Worm (Caenorhabditis elegans) whole organism, late embryonic: ENCODE data around the gene K10H10.7.

Source experiments
- C08G9.2 ChIP-seq: sonication (generic microtip); optimal IDR thresholded peaks from 2 replicates; lab custom pipeline; 2016; ENCODE audit warnings: mild to moderate bottlenecking, missing genetic modification characterization, moderate library complexity, missing compliant biosample characterization
- C38D4.7 ChIP-seq: fragments of 200-800 bp; sonication (Bioruptor generic); optimal IDR thresholded peaks from 2 replicates; lab custom pipeline; 2018; ENCODE audit warnings: mild to moderate bottlenecking, missing genetic modification characterization, moderate library complexity, missing compliant biosample characterization
- F13H6.1 ChIP-seq: sonication (generic microtip); optimal IDR thresholded peaks from 2 replicates; lab custom pipeline; 2016; ENCODE audit warnings: missing genetic modification characterization, missing compliant biosample characterization
- K02D7.2 ChIP-seq: sonication (generic microtip); optimal IDR thresholded peaks from 2 replicates; lab custom pipeline; 2017; ENCODE audit warnings: mild to moderate bottlenecking, missing genetic modification characterization, missing compliant biosample characterization
- K09A11.1 ChIP-seq: sonication (generic microtip); optimal IDR thresholded peaks from 2 replicates; lab custom pipeline; 2017; ENCODE audit warnings: antibody characterized with exemption, mild to moderate bottlenecking, missing genetic modification characterization, missing compliant biosample characterization; ENCODE audit not compliant: insufficient read depth
- Y22D7AL.16 ChIP-seq: sonication (generic microtip); optimal IDR thresholded peaks from 2 replicates; lab custom pipeline; 2016; ENCODE audit warnings: missing genetic modification characterization, missing compliant biosample characterization
- ceh-14 ChIP-seq: sonication (generic microtip); optimal IDR thresholded peaks from 2 replicates; lab custom pipeline; 2016; ENCODE audit warnings: missing genotype, missing genetic modification characterization, missing compliant biosample characterization
- ceh-18 ChIP-seq: sonication (generic microtip); optimal IDR thresholded peaks from 2 replicates; lab custom pipeline; 2016; ENCODE audit warnings: missing genetic modification characterization, missing compliant biosample characterization
- ceh-2 ChIP-seq: sonication (generic microtip); optimal IDR thresholded peaks from 2 replicates; lab custom pipeline; 2016; ENCODE audit warnings: missing genotype, missing genetic modification characterization, missing compliant biosample characterization
- ceh-22 ChIP-seq: sonication (generic microtip); optimal IDR thresholded peaks from 2 replicates; lab custom pipeline; 2017; ENCODE audit warnings: missing biosample characterization, missing genetic modification characterization
- ceh-24 ChIP-seq: sonication (generic microtip); optimal IDR thresholded peaks from 2 replicates; lab custom pipeline; 2016; ENCODE audit warnings: mild to moderate bottlenecking, missing genetic modification characterization, missing compliant biosample characterization
- ceh-30 ChIP-seq: fragments of 150-350 bp; optimal IDR thresholded peaks from 2 replicates; lab custom pipeline; 2014; ENCODE audit warnings: missing biosample characterization, missing genetic modification characterization
- ceh-31 ChIP-seq: sonication (generic microtip); optimal IDR thresholded peaks from 2 replicates; lab custom pipeline; 2016; ENCODE audit warnings: missing genetic modification characterization, missing compliant biosample characterization
- ceh-34 ChIP-seq: sonication (generic microtip); optimal IDR thresholded peaks from 2 replicates; lab custom pipeline; 2016; ENCODE audit warnings: mild to moderate bottlenecking, missing genetic modification characterization, missing compliant biosample characterization
- ceh-48 ChIP-seq: sonication (generic microtip); optimal IDR thresholded peaks from 2 replicates; lab custom pipeline; 2016; ENCODE audit warnings: missing genetic modification characterization, inconsistent platforms, missing compliant biosample characterization
- ceh-6 ChIP-seq: fragments of 200-800 bp; sonication (Bioruptor generic); optimal IDR thresholded peaks from 2 replicates; lab custom pipeline; 2018; ENCODE audit warnings: mild to moderate bottlenecking, missing genetic modification characterization, missing compliant biosample characterization
- che-1 ChIP-seq: sonication (generic microtip); optimal IDR thresholded peaks from 2 replicates; lab custom pipeline; 2016; ENCODE audit warnings: mild to moderate bottlenecking, missing genetic modification characterization, missing compliant biosample characterization
- dve-1 ChIP-seq: sonication (generic microtip); optimal IDR thresholded peaks from 2 replicates; lab custom pipeline; 2017; ENCODE audit warnings: antibody characterized with exemption, mild to moderate bottlenecking, missing genetic modification characterization, missing compliant biosample characterization
- elt-2 ChIP-seq: sonication (generic microtip); optimal IDR thresholded peaks from 2 replicates; lab custom pipeline; 2016; ENCODE audit warnings: missing genetic modification reagents, missing genetic modification characterization, missing compliant biosample characterization
- elt-4 ChIP-seq: sonication (generic microtip); optimal IDR thresholded peaks from 2 replicates; lab custom pipeline; 2016; ENCODE audit warnings: missing genetic modification characterization, missing compliant biosample characterization
- eyg-1 ChIP-seq: sonication (generic microtip); optimal IDR thresholded peaks from 2 replicates; lab custom pipeline; 2016; ENCODE audit warnings: missing genotype, missing genetic modification characterization, missing compliant biosample characterization
- fkh-10 ChIP-seq: fragments of 150-350 bp; optimal IDR thresholded peaks from 2 replicates; lab custom pipeline; 2014; ENCODE audit warnings: missing biosample characterization, missing genetic modification reagents, missing genetic modification characterization
- hlh-13 ChIP-seq: fragments of 200-800 bp; sonication (Bioruptor generic); optimal IDR thresholded peaks from 2 replicates; lab custom pipeline; 2018; ENCODE audit warnings: mild to moderate bottlenecking, missing genetic modification characterization, missing compliant biosample characterization
- hlh-30 ChIP-seq: sonication (generic microtip); optimal IDR thresholded peaks from 2 replicates; lab custom pipeline; 2017; ENCODE audit warnings: antibody characterized with exemption, missing genetic modification characterization, missing compliant biosample characterization; ENCODE audit not compliant: insufficient read depth
- hlh-8 ChIP-seq: sonication (generic microtip); optimal IDR thresholded peaks from 2 replicates; lab custom pipeline; 2016; ENCODE audit warnings: missing genotype, missing genetic modification characterization, missing compliant biosample characterization
- lin-11 ChIP-seq: fragments of 200-800 bp; sonication (Bioruptor generic); optimal IDR thresholded peaks from 2 replicates; lab custom pipeline; 2018; ENCODE audit warnings: mild to moderate bottlenecking, missing genetic modification characterization, missing compliant biosample characterization
- mec-3 ChIP-seq: sonication (generic microtip); optimal IDR thresholded peaks from 2 replicates; lab custom pipeline; 2016; ENCODE audit warnings: borderline replicate concordance, missing genetic modification characterization, missing compliant biosample characterization
- nfya-1 ChIP-seq: sonication (generic microtip); optimal IDR thresholded peaks from 2 replicates; lab custom pipeline; 2017; ENCODE audit warnings: missing genetic modification characterization, mild to moderate bottlenecking, missing compliant biosample characterization, antibody characterized with exemption, moderate library complexity
- nhr-11 ChIP-seq: fragments of 150-350 bp; optimal IDR thresholded peaks from 2 replicates; lab custom pipeline; 2014; ENCODE audit warnings: missing biosample characterization, missing genetic modification characterization
- nhr-232 ChIP-seq: sonication (generic microtip); optimal IDR thresholded peaks from 2 replicates; lab custom pipeline; 2016; ENCODE audit warnings: missing genetic modification characterization, missing compliant biosample characterization
- npax-4 ChIP-seq: sonication (generic microtip); optimal IDR thresholded peaks from 2 replicates; lab custom pipeline; 2016; ENCODE audit warnings: missing genetic modification characterization, missing compliant biosample characterization
- odd-2 ChIP-seq: sonication (generic microtip); optimal IDR thresholded peaks from 2 replicates; lab custom pipeline; 2017; ENCODE audit warnings: antibody characterized with exemption, mild to moderate bottlenecking, missing genetic modification characterization, missing compliant biosample characterization
- pat-9 ChIP-seq: fragments of 200-800 bp; sonication (Bioruptor generic); optimal IDR thresholded peaks from 2 replicates; lab custom pipeline; 2018; ENCODE audit warnings: mild to moderate bottlenecking, missing genetic modification characterization, moderate library complexity, missing compliant biosample characterization
- pax-1 ChIP-seq: fragments of 150-350 bp; optimal IDR thresholded peaks from 2 replicates; lab custom pipeline; 2014; ENCODE audit warnings: missing biosample characterization, missing genetic modification characterization
- pha-4 ChIP-seq: fragments of 150-350 bp; optimal IDR thresholded peaks from 2 replicates; lab custom pipeline; 2018; ENCODE audit warnings: missing biosample characterization, missing genetic modification reagents, missing genetic modification characterization
- pros-1 ChIP-seq: fragments of 150-350 bp; optimal IDR thresholded peaks from 2 replicates; lab custom pipeline; 2014; ENCODE audit warnings: missing biosample characterization, missing genetic modification reagents, missing genetic modification characterization
- sdc-2 ChIP-seq: sonication (generic microtip); optimal IDR thresholded peaks from 2 replicates; lab custom pipeline; 2016; ENCODE audit warnings: missing genotype, missing genetic modification characterization, missing compliant biosample characterization
- sox-4 ChIP-seq: sonication (generic microtip); optimal IDR thresholded peaks from 2 replicates; lab custom pipeline; 2017; ENCODE audit warnings: mild to moderate bottlenecking, missing genetic modification characterization, inconsistent platforms, missing compliant biosample characterization
- syd-9 ChIP-seq: sonication (generic microtip); optimal IDR thresholded peaks from 2 replicates; lab custom pipeline; 2016; ENCODE audit warnings: mild to moderate bottlenecking, missing genetic modification characterization, moderate library complexity, missing compliant biosample characterization
- tbx-2 ChIP-seq: sonication (generic microtip); optimal IDR thresholded peaks from 2 replicates; lab custom pipeline; 2016; ENCODE audit warnings: missing genetic modification characterization, missing compliant biosample characterization
- tbx-7 ChIP-seq: sonication (generic microtip); optimal IDR thresholded peaks from 2 replicates; lab custom pipeline; 2016; ENCODE audit warnings: missing genotype, missing genetic modification characterization, missing compliant biosample characterization
- unc-86 ChIP-seq: sonication (generic microtip); optimal IDR thresholded peaks from 2 replicates; lab custom pipeline; 2016; ENCODE audit warnings: missing genetic modification characterization, missing compliant biosample characterization
- zip-5 ChIP-seq: sonication (generic microtip); optimal IDR thresholded peaks from 2 replicates; lab custom pipeline; 2016; ENCODE audit warnings: missing genetic modification characterization, missing compliant biosample characterization
- ztf-16 ChIP-seq: sonication (generic microtip); optimal IDR thresholded peaks from 2 replicates; lab custom pipeline; 2017; ENCODE audit warnings: missing genetic modification characterization, missing compliant biosample characterization

The K10H10.7 gene

DNA sequence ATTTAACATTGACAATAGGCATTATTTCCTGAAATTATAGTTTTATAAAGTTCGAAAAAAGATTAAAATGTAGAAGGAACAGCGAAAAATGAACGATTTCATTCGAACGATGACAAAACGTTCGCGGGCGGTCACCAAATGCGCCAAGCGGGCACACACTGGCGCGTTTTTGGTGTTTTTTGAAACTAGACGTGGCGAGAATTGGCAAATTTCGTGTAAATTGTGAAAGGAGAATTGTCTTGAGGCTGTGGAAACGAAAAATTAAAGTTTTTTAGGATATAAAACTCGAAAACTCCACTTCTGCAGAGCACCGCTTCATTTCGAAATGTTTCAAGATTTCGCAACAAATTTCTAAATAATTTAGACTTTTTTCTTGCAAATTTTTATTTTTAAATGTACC lies 18.8 kb downstream of the K10H10.7 start, which contains the start of gene usp-14:
usp-14 (minus strand) TSS at position 28 of the 400 bp plus-strand sequence.
- TF ChIP-seq ceh-31 (tag; lab: Kevin White, UChicago) (peak; percentile 25), nfya-1 (tag; lab: Kevin White, UChicago) (no peak), ceh-48 (no peak)

- TF ChIP-seq F13H6.1 (tag; lab: Kevin White, UChicago) (no peak), ceh-31 (tag; lab: Kevin White, UChicago) (no peak), syd-9 (tag; lab: Kevin White, UChicago) (no peak)
Observed at ce11 chrII:14483813-14484212, 23.6 kb downstream of the K10H10.7 start.

ce11 chrII:14480772-14481171 lies 26.7 kb downstream of the K10H10.7 start:
- TF ChIP-seq pha-4 (tag; lab: Kevin White, UChicago) (no peak), hlh-8 (tag; lab: Kevin White, UChicago) (no peak), pros-1 (no peak), tbx-2 (no peak), pat-9 (no peak), K02D7.2 (tag; lab: Kevin White, UChicago) (no peak), npax-4 (tag; lab: Kevin White, UChicago) (no peak), Y22D7AL.16 (tag; lab: Kevin White, UChicago) (no peak)

DNA sequence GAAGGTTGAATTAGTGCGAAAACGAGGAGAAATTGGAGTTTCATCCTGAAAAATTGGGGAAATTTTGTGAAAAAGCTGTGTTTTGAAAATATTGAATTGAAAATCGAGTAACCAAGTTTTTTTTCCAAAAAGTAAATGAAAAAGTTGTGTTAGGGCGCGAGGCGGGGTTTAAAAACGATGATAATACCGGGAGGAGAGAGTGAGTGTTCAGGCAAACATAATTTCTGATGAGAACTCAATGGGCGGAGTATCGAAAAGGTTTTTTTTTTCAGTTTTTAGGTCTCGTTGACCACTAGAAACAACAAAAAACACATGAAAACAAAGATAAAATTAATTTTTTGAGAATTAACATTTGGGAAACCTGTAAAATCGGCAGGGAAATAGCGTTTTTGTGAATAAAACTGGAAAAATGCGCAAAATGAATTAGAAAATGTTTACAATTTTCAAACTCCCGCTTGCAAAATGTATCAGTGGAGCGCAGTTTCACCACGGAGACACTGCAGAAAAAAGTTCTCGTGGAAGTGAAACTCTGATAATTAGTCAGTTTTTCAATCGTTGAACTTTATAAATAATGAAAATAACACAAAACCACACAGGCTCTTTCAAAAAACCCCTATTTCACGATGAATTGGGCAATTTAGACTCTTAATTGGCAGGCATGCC lies 27.7 kb downstream of the K10H10.7 start, which contains the start of gene C13B4.1:
C13B4.1 (minus strand) TSS at position 51 of the 663 bp plus-strand sequence.
- no peak for TF ChIP-seq nhr-11 (tag; lab: Kevin White, UChicago)
- no peak for TF ChIP-seq ceh-2 (tag; lab: Kevin White, UChicago)
- TF ChIP-seq npax-4 (tag; lab: Kevin White, UChicago): no peak
- TF ChIP-seq hlh-13 (GFP tag; lab: Kevin White, UChicago): no peak
- TF ChIP-seq elt-2: no peak
- TF ChIP-seq ceh-18: no peak
- TF ChIP-seq tbx-7 (tag; lab: Kevin White, UChicago): no peak
- no peak for TF ChIP-seq che-1 (tag; lab: Kevin White, UChicago)
- TF ChIP-seq pha-4 (tag; lab: Kevin White, UChicago): no peak
- no peak for TF ChIP-seq ceh-24
- TF ChIP-seq tbx-2: peak; percentile 38
- TF ChIP-seq sox-4 (tag; lab: Kevin White, UChicago): no peak
- TF ChIP-seq zip-5 (tag; lab: Kevin White, UChicago): peak; percentile 9
- no peak for TF ChIP-seq eyg-1 (tag; lab: Kevin White, UChicago)
- peak; percentile 27 for TF ChIP-seq C08G9.2 (tag; lab: Kevin White, UChicago)
- no peak for TF ChIP-seq ceh-14 (tag; lab: Kevin White, UChicago)
- TF ChIP-seq fkh-10 (GFP tag; lab: Kevin White, UChicago): no peak
- TF ChIP-seq nhr-232 (tag; lab: Kevin White, UChicago): no peak
- no peak for TF ChIP-seq elt-4 (tag; lab: Kevin White, UChicago)
- TF ChIP-seq ceh-31 (tag; lab: Kevin White, UChicago): peak; percentile 16
- no peak for TF ChIP-seq ceh-22 (tag; lab: Kevin White, UChicago)
- no peak for TF ChIP-seq ceh-6 (GFP tag; lab: Kevin White, UChicago)
- no peak for TF ChIP-seq ztf-16 (tag; lab: Kevin White, UChicago)
- TF ChIP-seq pax-1: no peak
- TF ChIP-seq ceh-30 (tag; lab: Kevin White, UChicago): no peak

ce11 chrII:14474700-14475099 lies 32.8 kb downstream of the K10H10.7 start:
- TF ChIP-seq ceh-34 (no peak), odd-2 (tag; lab: Kevin White, UChicago) (no peak), che-1 (tag; lab: Kevin White, UChicago) (peak; percentile 25), ceh-31 (tag; lab: Kevin White, UChicago) (no peak), lin-11 (tag; lab: Kevin White, UChicago) (no peak), mec-3 (tag; lab: Kevin White, UChicago) (no peak), pax-1 (no peak), C38D4.7 (GFP tag; lab: Kevin White, UChicago) (peak; percentile 6), zip-5 (tag; lab: Kevin White, UChicago) (no peak), K09A11.1 (tag; lab: Kevin White, UChicago) (peak; percentile 24), dve-1 (tag; lab: Kevin White, UChicago) (no peak), sdc-2 (tag; lab: Kevin White, UChicago) (no peak), ceh-48 (no peak), nhr-232 (tag; lab: Kevin White, UChicago) (no peak), hlh-30 (tag; lab: Kevin White, UChicago) (no peak), ceh-14 (tag; lab: Kevin White, UChicago) (no peak), unc-86 (no peak)
